Fruit fly (Drosophila melanogaster) whole organism, embryonic: ENCODE measurements around the gene CG43815.

Experiments
- Antp ChIP-seq: fragments of 200-800 bp; sonication (Bioruptor generic); optimal IDR thresholded peaks from 3 replicates; lab custom pipeline; 2016; ENCODE audit warnings: missing biosample characterization, missing genetic modification characterization
- BEAF-32 ChIP-seq: fragments of 200-800 bp; sonication (Bioruptor generic); optimal IDR thresholded peaks from 3 replicates; lab custom pipeline; 2017; ENCODE audit warnings: missing biosample characterization, missing genetic modification characterization, mild to moderate bottlenecking, moderate library complexity, missing genetic modification reagents
- BtbVII ChIP-seq: fragments of 200-800 bp; sonication (Bioruptor generic); optimal IDR thresholded peaks from 3 replicates; lab custom pipeline; 2017; ENCODE audit warnings: missing biosample characterization, mild to moderate bottlenecking, missing genetic modification characterization
- CG1024 ChIP-seq: fragments of 200-800 bp; sonication (Bioruptor generic); IDR thresholded peaks from 2 replicates; pipeline ENCODE4 v1.3.6; 2022; ENCODE audit warnings: missing biosample characterization, missing genetic modification characterization
- CG10654 ChIP-seq: fragments of 200-800 bp; sonication (Bioruptor generic); optimal IDR thresholded peaks from 2 replicates; lab custom pipeline; 2016; ENCODE audit warnings: missing biosample characterization, missing genetic modification characterization
- CG12071 ChIP-seq: fragments of 200-800 bp; sonication (Bioruptor generic); optimal IDR thresholded peaks from 3 replicates; lab custom pipeline; 2018; ENCODE audit warnings: missing biosample characterization, mild to moderate bottlenecking, missing genetic modification characterization
- CG12104 ChIP-seq: fragments of 200-800 bp; sonication (Bioruptor generic); optimal IDR thresholded peaks from 3 replicates; lab custom pipeline; 2016; ENCODE audit warnings: missing biosample characterization, missing genetic modification characterization
- CG12155 ChIP-seq: fragments of 200-800 bp; sonication (Bioruptor generic); optimal IDR thresholded peaks from 3 replicates; lab custom pipeline; 2016; ENCODE audit warnings: missing biosample characterization, missing genetic modification characterization
- CG1233 ChIP-seq: fragments of 200-800 bp; sonication (Bioruptor generic); optimal IDR thresholded peaks from 4 replicates; lab custom pipeline; 2018; ENCODE audit warnings: missing biosample characterization, mild to moderate bottlenecking, missing genetic modification characterization
- CG12769 ChIP-seq: fragments of 200-800 bp; sonication (Bioruptor generic); optimal IDR thresholded peaks from 2 replicates; lab custom pipeline; 2019; ENCODE audit warnings: missing biosample characterization, mild to moderate bottlenecking, missing genetic modification characterization, moderate library complexity
- CG14860 ChIP-seq: fragments of 200-800 bp; sonication (Bioruptor generic); IDR thresholded peaks from 3 replicates; pipeline ENCODE4 v1.3.6; 2022; ENCODE audit warnings: missing biosample characterization, missing genetic modification characterization; ENCODE audit not compliant: partially characterized antibody
- CG15479 ChIP-seq: fragments of 200-800 bp; sonication (Bioruptor generic); optimal IDR thresholded peaks from 3 replicates; lab custom pipeline; 2019; ENCODE audit warnings: missing biosample characterization, mild to moderate bottlenecking, missing genetic modification characterization, moderate library complexity
- CG1602 ChIP-seq: fragments of 200-800 bp; sonication (Bioruptor generic); optimal IDR thresholded peaks from 3 replicates; lab custom pipeline; 2016; ENCODE audit warnings: missing biosample characterization, missing genetic modification characterization
- CG18476 ChIP-seq: fragments of 200-800 bp; sonication (Bioruptor generic); optimal IDR thresholded peaks from 2 replicates; lab custom pipeline; 2016; ENCODE audit warnings: missing biosample characterization, mild to moderate bottlenecking, missing genetic modification characterization
- CG33213 ChIP-seq: fragments of 200-800 bp; sonication (Bioruptor generic); optimal IDR thresholded peaks from 3 replicates; lab custom pipeline; 2016; ENCODE audit warnings: missing biosample characterization, missing genetic modification characterization
- CG34376 ChIP-seq: fragments of 200-800 bp; sonication (Bioruptor generic); optimal IDR thresholded peaks from 2 replicates; lab custom pipeline; 2018; ENCODE audit warnings: missing biosample characterization, mild to moderate bottlenecking, missing genetic modification characterization
- CG4328 ChIP-seq: fragments of 200-800 bp; sonication (Bioruptor generic); optimal IDR thresholded peaks from 3 replicates; lab custom pipeline; 2017; ENCODE audit warnings: missing biosample characterization, missing genetic modification reagents, missing genetic modification characterization
- CG8478 ChIP-seq: fragments of >200 bp; optimal IDR thresholded peaks from 2 replicates; lab custom pipeline; 2018
- CTCF ChIP-seq: fragments of 200-800 bp; sonication (Bioruptor generic); optimal IDR thresholded peaks from 2 replicates; lab custom pipeline; 2017; ENCODE audit warnings: missing biosample characterization, mild to moderate bottlenecking, missing genetic modification characterization, moderate library complexity
- CrebB ChIP-seq: fragments of 200-800 bp; sonication (Bioruptor generic); optimal IDR thresholded peaks from 3 replicates; lab custom pipeline; 2018; ENCODE audit warnings: missing biosample characterization, mild to moderate bottlenecking, missing genetic modification characterization
- Dll ChIP-seq: fragments of 200-800 bp; sonication (Bioruptor generic); IDR thresholded peaks from 4 replicates; pipeline ENCODE4 v1.3.6; 2022; ENCODE audit warnings: missing biosample characterization, missing genetic modification characterization; ENCODE audit not compliant: partially characterized antibody
- E2f1 ChIP-seq: fragments of 200-800 bp; sonication (Bioruptor generic); IDR thresholded peaks from 2 replicates; pipeline ENCODE4 v1.3.6; 2022; ENCODE audit warnings: missing biosample characterization, missing genetic modification characterization
- ERR ChIP-seq: fragments of 200-800 bp; sonication (Bioruptor generic); optimal IDR thresholded peaks from 2 replicates; lab custom pipeline; 2016; ENCODE audit warnings: missing biosample characterization, missing genetic modification characterization
- HLH54F ChIP-seq: fragments of 200-800 bp; sonication (Bioruptor generic); optimal IDR thresholded peaks from 3 replicates; lab custom pipeline; 2016; ENCODE audit warnings: missing biosample characterization, missing genetic modification characterization
- MESR4 ChIP-seq: fragments of 200-800 bp; sonication (Bioruptor generic); optimal IDR thresholded peaks from 2 replicates; lab custom pipeline; 2018; ENCODE audit warnings: missing biosample characterization, mild to moderate bottlenecking, missing genetic modification characterization, moderate library complexity
- Mrtf ChIP-seq: fragments of 200-800 bp; sonication (Bioruptor generic); IDR thresholded peaks from 3 replicates; pipeline ENCODE4 v1.3.6; 2022; ENCODE audit warnings: missing biosample characterization, missing genetic modification characterization
- NK7.1 ChIP-seq: fragments of 200-800 bp; sonication (Bioruptor generic); optimal IDR thresholded peaks from 3 replicates; lab custom pipeline; 2016; ENCODE audit warnings: missing biosample characterization, missing genetic modification characterization
- Scr ChIP-seq: fragments of 200-800 bp; sonication (Bioruptor generic); IDR thresholded peaks from 2 replicates; pipeline ENCODE4 v1.3.6; 2022; ENCODE audit warnings: missing biosample characterization, missing genetic modification characterization; ENCODE audit not compliant: partially characterized antibody
- Vsx1 ChIP-seq: fragments of 200-800 bp; sonication (Bioruptor generic); optimal IDR thresholded peaks from 2 replicates; lab custom pipeline; 2017; ENCODE audit warnings: missing biosample characterization, mild to moderate bottlenecking, missing genetic modification characterization, missing genetic modification reagents
- ato ChIP-seq: fragments of 200-800 bp; sonication (Bioruptor generic); IDR thresholded peaks from 2 replicates; pipeline ENCODE4 v1.3.6; 2022; ENCODE audit warnings: missing biosample characterization, missing genetic modification characterization; ENCODE audit not compliant: partially characterized antibody
- dati ChIP-seq: fragments of 200-800 bp; sonication (Bioruptor generic); IDR thresholded peaks from 2 replicates; pipeline ENCODE4 v1.3.6; 2022; ENCODE audit warnings: missing biosample characterization, missing genetic modification characterization
- dm ChIP-seq: fragments of 200-800 bp; sonication (Bioruptor generic); optimal IDR thresholded peaks from 3 replicates; lab custom pipeline; 2016; ENCODE audit warnings: missing biosample characterization, missing genetic modification characterization
- dmrt11E ChIP-seq: fragments of 200-800 bp; sonication (Bioruptor generic); optimal IDR thresholded peaks from 3 replicates; lab custom pipeline; 2018; ENCODE audit warnings: missing biosample characterization, mild to moderate bottlenecking, missing genetic modification characterization, moderate library complexity
- en ChIP-seq: fragments of 200-800 bp; sonication (Bioruptor generic); optimal IDR thresholded peaks from 2 replicates; lab custom pipeline; 2016; ENCODE audit warnings: missing biosample characterization, missing genetic modification characterization
- exex ChIP-seq: fragments of 200-800 bp; sonication (Bioruptor generic); optimal IDR thresholded peaks from 4 replicates; lab custom pipeline; 2018; ENCODE audit warnings: missing biosample characterization, mild to moderate bottlenecking, missing genetic modification characterization, moderate library complexity
- fu2 ChIP-seq: fragments of 200-800 bp; sonication (Bioruptor generic); optimal IDR thresholded peaks from 2 replicates; lab custom pipeline; 2016; ENCODE audit warnings: missing biosample characterization, missing genetic modification characterization
- gsb-n ChIP-seq: fragments of 200-800 bp; sonication (Bioruptor generic); optimal IDR thresholded peaks from 3 replicates; lab custom pipeline; 2018; ENCODE audit warnings: missing biosample characterization, mild to moderate bottlenecking, missing genetic modification characterization
- h ChIP-seq: fragments of >200 bp; optimal IDR thresholded peaks from 2 replicates; lab custom pipeline; 2017
- nerfin-1 ChIP-seq: fragments of 200-800 bp; sonication (Bioruptor generic); optimal IDR thresholded peaks from 3 replicates; lab custom pipeline; 2019; ENCODE audit warnings: missing biosample characterization, mild to moderate bottlenecking, missing genetic modification characterization, moderate library complexity
- oc ChIP-seq: fragments of 200-800 bp; sonication (Bioruptor generic); optimal IDR thresholded peaks from 2 replicates; lab custom pipeline; 2018; ENCODE audit warnings: missing biosample characterization, mild to moderate bottlenecking, missing genetic modification characterization, moderate library complexity
- otp ChIP-seq: fragments of 200-800 bp; sonication (Bioruptor generic); IDR thresholded peaks from 3 replicates; pipeline ENCODE4, ENCODE4 v1.3.6; 2022; ENCODE audit warnings: missing biosample characterization, missing genetic modification characterization
- pb ChIP-seq: fragments of 200-800 bp; sonication (Bioruptor generic); optimal IDR thresholded peaks from 3 replicates; lab custom pipeline; 2016; ENCODE audit warnings: missing biosample characterization, missing genetic modification characterization
- shn ChIP-seq: fragments of 200-800 bp; sonication (Bioruptor generic); optimal IDR thresholded peaks from 3 replicates; lab custom pipeline; 2016; ENCODE audit warnings: missing biosample characterization, missing genetic modification characterization
- sima ChIP-seq: fragments of 200-800 bp; sonication (Bioruptor generic); optimal IDR thresholded peaks from 2 replicates; lab custom pipeline; 2016; ENCODE audit warnings: missing biosample characterization, missing genetic modification characterization
- slp2 ChIP-seq: fragments of 200-800 bp; sonication (Bioruptor generic); optimal IDR thresholded peaks from 2 replicates; lab custom pipeline; 2016; ENCODE audit warnings: missing biosample characterization, missing genetic modification characterization
- tna ChIP-seq: fragments of 200-800 bp; sonication (Bioruptor generic); IDR thresholded peaks from 2 replicates; pipeline ENCODE4 v1.3.6; 2022; ENCODE audit warnings: missing biosample characterization, missing genetic modification characterization; ENCODE audit not compliant: partially characterized antibody
- toy ChIP-seq: fragments of 200-800 bp; sonication (Bioruptor generic); IDR thresholded peaks from 2 replicates; pipeline ENCODE4 v1.3.6; 2022; ENCODE audit warnings: missing biosample characterization, missing genetic modification characterization
- unc-4 ChIP-seq: fragments of 200-800 bp; sonication (Bioruptor generic); IDR thresholded peaks from 2 replicates; pipeline ENCODE4 v1.3.6; 2022; ENCODE audit warnings: missing biosample characterization, missing genetic modification characterization; ENCODE audit not compliant: partially characterized antibody

Gene CG43815

DNA sequence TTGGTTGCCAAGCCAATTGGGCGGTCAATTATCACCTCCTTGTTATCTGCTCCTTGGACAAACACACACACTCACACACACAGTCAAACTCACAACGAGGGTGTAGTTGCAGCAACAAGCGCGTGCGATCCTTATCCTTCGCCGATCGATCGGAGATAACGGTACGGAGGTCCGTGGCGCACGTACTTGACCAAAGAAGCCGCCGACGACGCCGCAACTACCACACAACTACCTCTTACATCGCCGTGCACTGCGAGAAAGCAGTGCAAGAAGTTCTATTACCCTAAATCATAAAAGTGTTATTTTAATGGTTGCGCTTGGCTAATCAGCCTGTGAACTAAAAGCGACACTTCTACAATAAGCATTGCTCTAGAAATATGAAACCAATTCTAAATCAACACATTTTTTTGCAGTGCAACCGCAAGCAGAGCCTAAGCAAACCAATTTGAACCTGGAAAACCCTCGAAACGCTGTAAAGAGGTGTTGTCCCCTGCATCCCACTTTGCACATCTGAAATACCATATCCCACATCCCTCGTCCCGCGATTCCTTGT, 43.0 kb upstream of the CG43815 start (continued):
- no peak for TF ChIP-seq fu2 (GFP tag; lab: Kevin White, UChicago)
- TF ChIP-seq CG1024 (GFP tag; lab: Robert Waterston, UW), result peak; percentile 45; the same call in 1 of the 2 replicates
- TF ChIP-seq pb (GFP tag; lab: Kevin White, UChicago), result no peak
- TF ChIP-seq BtbVII (GFP tag; lab: Kevin White, UChicago), result no peak
- TF ChIP-seq toy (GFP tag; lab: Robert Waterston, UW), result no peak
- TF ChIP-seq CG12104 (GFP tag; lab: Kevin White, UChicago), result no peak
- no peak for TF ChIP-seq h (lab: Kevin White, UChicago)
- TF ChIP-seq CG1602 (GFP tag; lab: Kevin White, UChicago), result peak; percentile 28
- TF ChIP-seq Mrtf (GFP tag; lab: Robert Waterston, UW), result 0 out of 3 replicates have a peak, but pooled peaks have one; percentile 40
- 0 out of 2 replicates have a peak, but pooled peaks have one; percentile 22 for TF ChIP-seq E2f1 (GFP tag; lab: Robert Waterston, UW)

DNA sequence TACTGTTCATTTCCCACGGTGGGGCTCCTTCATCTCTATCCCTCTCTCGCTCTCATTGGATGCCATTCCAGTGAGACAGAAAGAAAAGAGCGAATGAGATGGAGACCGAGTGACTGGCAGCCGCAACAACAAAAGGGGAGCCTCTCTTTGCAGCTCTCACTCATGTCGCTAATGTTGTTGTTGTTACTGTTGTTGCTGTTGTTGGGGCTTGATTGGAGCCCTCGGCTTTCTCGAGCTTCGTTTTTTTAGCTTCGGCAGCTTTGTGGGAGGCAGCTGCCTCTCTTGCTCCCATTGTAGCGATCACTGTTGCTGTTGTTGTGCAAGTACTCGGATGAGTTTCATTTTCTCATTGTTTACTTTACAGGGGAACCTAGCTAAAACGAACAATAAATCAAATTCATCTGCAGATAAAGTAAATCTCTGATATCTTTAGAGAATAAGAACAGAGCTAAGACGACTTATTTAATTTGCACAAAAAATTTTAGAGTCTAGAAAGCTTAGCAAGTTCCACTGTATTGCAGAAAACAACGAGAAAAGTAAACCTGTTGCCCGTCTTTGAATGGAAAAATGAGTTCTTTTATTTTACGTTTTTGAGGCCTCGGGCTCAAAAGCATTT, 41.7 kb upstream of the CG43815 start:
- no peak for TF ChIP-seq CG14860
- TF ChIP-seq Vsx1 (GFP tag; lab: Kevin White, UChicago), result no peak
- peak; percentile 15 for TF ChIP-seq nerfin-1 (tag; lab: Kevin White, UChicago)
- peak; percentile 23 for TF ChIP-seq dmrt11E (tag; lab: Kevin White, UChicago)
- peak; percentile 44 for TF ChIP-seq CG1233
- peak; percentile 4 for TF ChIP-seq en (GFP tag; lab: Kevin White, UChicago)
- 0 out of 3 replicates have a peak, but pooled peaks have one; percentile 43 for TF ChIP-seq otp (GFP tag; lab: Robert Waterston, UW)
- no peak for TF ChIP-seq CG4328 (GFP tag; lab: Kevin White, UChicago)
- TF ChIP-seq slp2 (GFP tag; lab: Kevin White, UChicago), result peak; percentile 43
- TF ChIP-seq CG15479 (GFP tag; lab: Kevin White, UChicago), result no peak
- TF ChIP-seq shn (GFP tag; lab: Kevin White, UChicago), result peak; percentile 27
- TF ChIP-seq exex (tag; lab: Kevin White, UChicago), result no peak
- TF ChIP-seq CG12071 (GFP tag; lab: Kevin White, UChicago), result no peak
- no peak for TF ChIP-seq dati (GFP tag; lab: Robert Waterston, UW)
- no peak for TF ChIP-seq CTCF (GFP tag; lab: Kevin White, UChicago)
- no peak for TF ChIP-seq tna (GFP tag; lab: Robert Waterston, UW)
- no peak for TF ChIP-seq unc-4 (GFP tag; lab: Robert Waterston, UW)
- peak; percentile 13 for TF ChIP-seq CG33213 (GFP tag; lab: Kevin White, UChicago)
- TF ChIP-seq toy (GFP tag; lab: Robert Waterston, UW), result no peak
- no peak for TF ChIP-seq oc (tag; lab: Kevin White, UChicago)
- no peak for TF ChIP-seq fu2 (GFP tag; lab: Kevin White, UChicago)
- TF ChIP-seq gsb-n (tag; lab: Kevin White, UChicago), result peak; percentile 30
- TF ChIP-seq HLH54F (GFP tag; lab: Kevin White, UChicago), result peak; percentile 46
- TF ChIP-seq ERR (GFP tag; lab: Kevin White, UChicago), result no peak
- no peak for TF ChIP-seq BEAF-32 (GFP tag; lab: Kevin White, UChicago)
- no peak for TF ChIP-seq NK7.1 (GFP tag; lab: Kevin White, UChicago)
- TF ChIP-seq CG18476 (GFP tag; lab: Kevin White, UChicago), result peak; percentile 16
- no peak for TF ChIP-seq CrebB (tag; lab: Kevin White, UChicago)
- no peak for TF ChIP-seq Scr (GFP tag; lab: Robert Waterston, UW)
- TF ChIP-seq sima (GFP tag; lab: Kevin White, UChicago), result no peak
- TF ChIP-seq ato (GFP tag; lab: Robert Waterston, UW), result no peak
- TF ChIP-seq dm (GFP tag; lab: Kevin White, UChicago), result no peak
- TF ChIP-seq CG12769 (tag; lab: Kevin White, UChicago), result no peak
- TF ChIP-seq CG8478 (lab: Kevin White, UChicago), result peak; percentile 55
- TF ChIP-seq CG12155, result peak; percentile 40
- TF ChIP-seq Dll (GFP tag; lab: Robert Waterston, UW), result no peak
- peak; percentile 56 for TF ChIP-seq Antp
- TF ChIP-seq CG34376, result no peak
- TF ChIP-seq CG10654, result peak; percentile 34
- no peak for TF ChIP-seq MESR4 (GFP tag; lab: Kevin White, UChicago)
